Fruit fly (Drosophila melanogaster): Measurements from ENCODE around the gene CG15258.

CG15258 gene

DNA sequence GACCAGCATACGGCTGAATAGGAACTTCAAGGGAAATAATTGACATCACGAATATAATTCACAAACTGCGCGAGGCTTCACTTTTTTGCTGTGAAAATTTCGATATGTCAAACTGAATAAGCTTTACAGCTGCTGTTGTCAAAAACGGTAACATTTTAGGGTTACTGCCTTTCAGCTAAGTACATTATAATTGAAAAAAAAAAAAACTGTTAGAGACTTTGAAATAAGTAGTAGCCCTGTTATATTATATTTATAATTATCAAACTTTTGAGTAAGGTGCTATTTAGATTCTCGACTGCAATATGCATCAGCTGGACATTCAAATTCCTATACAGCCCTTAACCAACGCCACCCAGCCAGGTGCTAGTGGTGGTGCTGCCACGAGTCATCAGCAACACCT, 42.6 kb downstream of the CG15258 start, which contains the start of gene nht:
Gene nht, minus strand, starts transcription at position 101 of the 400 bp plus-strand sequence.
- TF ChIP-seq Mnt (GFP tag; optimal IDR thresholded peaks at IDR 0.05) (no peak), CG12768 (GFP tag; optimal IDR thresholded peaks at IDR 0.05) (no peak), CG7101 (tag; optimal IDR thresholded peaks at IDR 0.05) (no peak), CG14711 (tag; optimal IDR thresholded peaks at IDR 0.05) (no peak), Clk (GFP tag; optimal IDR thresholded peaks at IDR 0.05) (no peak), Hr96 (GFP tag; optimal IDR thresholded peaks at IDR 0.05) (no peak), CG7045 (GFP tag; optimal IDR thresholded peaks at IDR 0.05) (no peak), tj (GFP tag; optimal IDR thresholded peaks at IDR 0.05) (no peak), cnc (optimal IDR thresholded peaks at IDR 0.05) (no peak), pad (GFP tag; optimal IDR thresholded peaks at IDR 0.05) (no peak), CG33017 (tag; optimal IDR thresholded peaks at IDR 0.05) (no peak), cic (GFP tag; optimal IDR thresholded peaks at IDR 0.05) (no peak), Crg-1 (GFP tag; optimal IDR thresholded peaks at IDR 0.05) (no peak), bab1 (GFP tag; optimal IDR thresholded peaks at IDR 0.05) (no peak), CG11617 (GFP tag; optimal IDR thresholded peaks at IDR 0.05) (no peak), toe (GFP tag; optimal IDR thresholded peaks at IDR 0.05) (no peak), ovo (GFP tag; optimal IDR thresholded peaks at IDR 0.05) (no peak)

DNA sequence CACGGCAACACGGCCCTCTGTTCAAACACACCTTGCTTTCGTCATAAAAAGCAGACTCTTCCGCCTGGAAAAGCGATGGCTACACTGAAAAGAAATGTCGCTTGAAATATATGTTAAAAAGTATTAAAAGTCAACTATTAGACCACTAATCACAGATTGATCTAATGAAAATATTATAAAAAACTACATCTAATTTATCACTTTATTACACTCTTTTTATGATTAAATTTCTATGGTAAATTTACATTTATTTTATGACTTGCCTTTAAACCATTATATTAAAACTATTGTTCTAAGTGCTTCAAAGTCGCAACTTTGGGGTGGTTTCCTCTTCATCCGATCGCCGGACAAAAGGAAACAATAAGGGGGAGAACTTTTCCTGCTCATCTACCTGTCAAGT, 45.0 kb downstream of the CG15258 start:
- TF ChIP-seq Clk (GFP tag; optimal IDR thresholded peaks at IDR 0.05) (no peak), cnc (optimal IDR thresholded peaks at IDR 0.05) (no peak), CG7045 (GFP tag; optimal IDR thresholded peaks at IDR 0.05) (no peak), Crg-1 (GFP tag; optimal IDR thresholded peaks at IDR 0.05) (no peak), pad (GFP tag; optimal IDR thresholded peaks at IDR 0.05) (no peak), CG14711 (tag; optimal IDR thresholded peaks at IDR 0.05) (no peak), toe (GFP tag; optimal IDR thresholded peaks at IDR 0.05) (no peak), bab1 (GFP tag; optimal IDR thresholded peaks at IDR 0.05) (no peak), tj (GFP tag; optimal IDR thresholded peaks at IDR 0.05) (no peak), CG7101 (tag; optimal IDR thresholded peaks at IDR 0.05) (no peak), CG11617 (GFP tag; optimal IDR thresholded peaks at IDR 0.05) (no peak), CG1620 (GFP tag; optimal IDR thresholded peaks at IDR 0.05) (no peak), ovo (GFP tag; optimal IDR thresholded peaks at IDR 0.05) (no peak), Mnt (GFP tag; optimal IDR thresholded peaks at IDR 0.05) (no peak)

dm6 chr2L:15314903-15315302, 46.5 kb downstream of the CG15258 start:
- TF ChIP-seq CG5204 (GFP tag; optimal IDR thresholded peaks at IDR 0.05) (no peak), CG7045 (GFP tag; optimal IDR thresholded peaks at IDR 0.05) (no peak), ovo (GFP tag; optimal IDR thresholded peaks at IDR 0.05) (no peak), CG14711 (tag; optimal IDR thresholded peaks at IDR 0.05) (no peak), Mnt (GFP tag; optimal IDR thresholded peaks at IDR 0.05) (no peak), bab1 (GFP tag; optimal IDR thresholded peaks at IDR 0.05) (no peak), CG7101 (tag; optimal IDR thresholded peaks at IDR 0.05) (no peak), Hr96 (GFP tag; optimal IDR thresholded peaks at IDR 0.05) (no peak)
